Worm (Caenorhabditis elegans): ENCODE results near the gene Y43F8B.28.

The Y43F8B.28 gene

ce11 chrV:19495587-19495986 lies 10.5 kb downstream of the Y43F8B.28 start, which contains the start of gene scl-21:
Gene scl-21 (minus strand): TSS chrV:19495687.
- TF ChIP-seq mep-1 (tag; optimal IDR thresholded peaks at IDR 0.05), result no peak
- TF ChIP-seq lsy-2 (tag; optimal IDR thresholded peaks at IDR 0.05), result no peak
- no peak for TF ChIP-seq unc-62 (GFP tag; optimal IDR thresholded peaks at IDR 0.05)
- no peak for TF ChIP-seq ces-1 (GFP tag; optimal IDR thresholded peaks at IDR 0.05)
- no peak for TF ChIP-seq lin-13 (GFP tag; optimal IDR thresholded peaks at IDR 0.05)
- TF ChIP-seq nhr-28 (tag; optimal IDR thresholded peaks at IDR 0.05), result no peak
- no peak for TF ChIP-seq ceh-88 (GFP tag; IDR thresholded peaks at IDR 0.05)
- no peak for TF ChIP-seq nhr-84 (tag; optimal IDR thresholded peaks at IDR 0.05)
- TF ChIP-seq lin-39 (tag; optimal IDR thresholded peaks at IDR 0.05), result no peak
- no peak for TF ChIP-seq nhr-47 (tag; optimal IDR thresholded peaks at IDR 0.05)

- TF ChIP-seq ceh-8 (GFP tag; optimal IDR thresholded peaks at IDR 0.05) (no peak), hlh-4 (tag; optimal IDR thresholded peaks at IDR 0.05) (no peak), lir-3 (tag; optimal IDR thresholded peaks at IDR 0.05; ENCODE audit: poor library complexity) (no peak), elt-3 (tag; optimal IDR thresholded peaks at IDR 0.05) (no peak)
These were observed 12.0 kb downstream of the Y43F8B.28 start for ce11 chrV:19497087-19497486.

DNA sequence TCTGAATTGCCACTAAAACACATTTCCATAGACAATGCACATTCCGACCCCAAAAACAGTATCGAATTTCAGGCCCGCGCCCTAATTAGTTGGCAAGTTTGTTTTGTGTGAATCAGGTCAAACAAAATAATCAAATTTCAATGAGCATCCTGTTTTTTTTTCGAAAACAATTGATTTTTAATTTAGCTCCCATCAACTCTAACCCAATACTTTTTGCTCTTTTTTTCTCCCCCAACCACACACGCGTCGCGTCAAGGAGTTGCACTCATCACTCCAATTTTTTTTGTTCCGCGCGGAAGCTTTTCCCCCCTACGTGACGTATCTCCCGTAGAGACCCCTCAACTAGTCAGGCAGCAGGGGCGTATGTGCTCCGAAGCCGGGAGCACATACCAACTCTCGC lies 16.3 kb downstream of the Y43F8B.28 start:
- TF ChIP-seq egl-27 (tag; optimal IDR thresholded peaks at IDR 0.05), result no peak
- no peak for TF ChIP-seq fkh-4 (tag; optimal IDR thresholded peaks at IDR 0.05; ENCODE audit: borderline replicate concordance)
- TF ChIP-seq skn-1 (tag; optimal IDR thresholded peaks at IDR 0.05), result no peak
- no peak for TF ChIP-seq snu-23 (GFP tag; optimal IDR thresholded peaks at IDR 0.05)
- TF ChIP-seq ztf-11 (tag; optimal IDR thresholded peaks at IDR 0.05), result no peak
- no peak for TF ChIP-seq lin-35 (GFP tag; optimal IDR thresholded peaks at IDR 0.05)
- TF ChIP-seq ama-1 (optimal IDR thresholded peaks at IDR 0.05), result no peak
- TF ChIP-seq pax-3 (tag; optimal IDR thresholded peaks at IDR 0.05), result no peak
- no peak for TF ChIP-seq elt-3 (tag; optimal IDR thresholded peaks at IDR 0.05)
- TF ChIP-seq unc-98 (GFP tag; IDR thresholded peaks at IDR 0.05), result no peak
- no peak for TF ChIP-seq nhr-77 (tag; optimal IDR thresholded peaks at IDR 0.05)
- TF ChIP-seq unc-86 (tag; optimal IDR thresholded peaks at IDR 0.05), result no peak
- no peak for TF ChIP-seq dpl-1 (GFP tag; optimal IDR thresholded peaks at IDR 0.05)
- no peak for TF ChIP-seq lir-3 (tag; optimal IDR thresholded peaks at IDR 0.05; ENCODE audit: poor library complexity)

- no peak for TF ChIP-seq ces-1 (GFP tag; optimal IDR thresholded peaks at IDR 0.05)
- TF ChIP-seq swsn-7 (tag; optimal IDR thresholded peaks at IDR 0.05), result no peak
- no peak for TF ChIP-seq xbp-1 (tag; optimal IDR thresholded peaks at IDR 0.05)
- TF ChIP-seq fos-1 (tag; optimal IDR thresholded peaks at IDR 0.05), result no peak
- TF ChIP-seq aly-2 (tag; optimal IDR thresholded peaks at IDR 0.05), result no peak
- TF ChIP-seq lin-35 (GFP tag; optimal IDR thresholded peaks at IDR 0.05), result no peak
- TF ChIP-seq egl-13 (tag; optimal IDR thresholded peaks at IDR 0.05), result no peak
- TF ChIP-seq mep-1 (tag; optimal IDR thresholded peaks at IDR 0.05), result no peak
These were observed 17.5 kb downstream of the Y43F8B.28 start, which contains the start of gene Y43F8B.3 for ce11 chrV:19502579-19503151. Gene Y43F8B.3 (plus strand): TSS chrV:19503101.

DNA sequence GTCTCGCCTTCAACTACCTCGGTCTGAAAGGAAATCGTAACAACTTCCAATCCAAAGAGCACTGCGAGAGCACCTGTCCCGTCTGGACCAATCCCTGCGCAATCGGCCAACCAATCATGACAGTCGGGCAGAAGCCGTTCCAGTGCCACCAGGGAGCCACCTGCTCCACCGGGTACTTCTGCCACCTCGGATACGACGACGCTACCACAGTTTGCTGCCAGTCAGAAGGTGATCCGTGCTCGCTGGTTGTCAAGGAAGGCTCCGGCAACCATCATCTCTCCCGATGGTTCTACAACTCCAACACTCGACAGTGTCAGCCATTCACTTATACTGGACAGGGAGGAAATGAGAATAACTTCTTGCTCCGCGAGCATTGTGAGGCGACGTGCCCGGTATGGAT lies 23.9 kb downstream of the Y43F8B.28 start:
- TF ChIP-seq zag-1 (tag; optimal IDR thresholded peaks at IDR 0.05) (no peak), lin-39 (tag; optimal IDR thresholded peaks at IDR 0.05) (no peak), mef-2 (tag; optimal IDR thresholded peaks at IDR 0.05) (no peak), efl-1 (optimal IDR thresholded peaks at IDR 0.05) (no peak), efl-1 (GFP tag; optimal IDR thresholded peaks at IDR 0.05 in 1 of 2) (peak in 1 of 2 experiments; percentile 19), lin-15B (tag; optimal IDR thresholded peaks at IDR 0.05) (no peak), nhr-12 (tag; optimal IDR thresholded peaks at IDR 0.05) (no peak)
